Fruit fly (Drosophila melanogaster) whole organism, embryonic: ENCODE results near the gene Send2.

Experiments
- BtbVII ChIP-seq: fragments of 200-800 bp; sonication (Bioruptor generic); optimal IDR thresholded peaks from 3 replicates; lab custom pipeline; 2017; ENCODE audit warnings: missing biosample characterization, mild to moderate bottlenecking, missing genetic modification characterization
- CG10321 ChIP-seq: fragments of 200-800 bp; sonication (Bioruptor generic); IDR thresholded peaks from 2 replicates; pipeline ENCODE4 v1.3.6; 2022; ENCODE audit warnings: missing biosample characterization, missing genetic modification characterization
- CG12104 ChIP-seq: fragments of 200-800 bp; sonication (Bioruptor generic); optimal IDR thresholded peaks from 3 replicates; lab custom pipeline; 2016; ENCODE audit warnings: missing biosample characterization, missing genetic modification characterization
- CG12219 ChIP-seq: fragments of 200-800 bp; sonication (Bioruptor generic); optimal IDR thresholded peaks from 3 replicates; lab custom pipeline; 2018; ENCODE audit warnings: missing biosample characterization, mild to moderate bottlenecking, missing genetic modification characterization
- CG14860 ChIP-seq: fragments of 200-800 bp; sonication (Bioruptor generic); IDR thresholded peaks from 3 replicates; pipeline ENCODE4 v1.3.6; 2022; ENCODE audit warnings: missing biosample characterization, missing genetic modification characterization; ENCODE audit not compliant: partially characterized antibody
- CG15514 ChIP-seq: fragments of 200-800 bp; sonication (Bioruptor generic); optimal IDR thresholded peaks from 3 replicates; lab custom pipeline; 2017; ENCODE audit warnings: missing biosample characterization, missing genetic modification characterization, mild to moderate bottlenecking, moderate library complexity, missing genetic modification reagents
- CG16779 ChIP-seq: fragments of 200-800 bp; sonication (Bioruptor generic); IDR thresholded peaks from 2 replicates; pipeline ENCODE4 v1.3.6; 2022; ENCODE audit warnings: missing biosample characterization, missing genetic modification characterization
- CG17186 ChIP-seq: fragments of 200-800 bp; sonication (Bioruptor generic); optimal IDR thresholded peaks from 3 replicates; lab custom pipeline; 2017; ENCODE audit warnings: missing biosample characterization, missing genetic modification reagents, missing genetic modification characterization
- CG17912 ChIP-seq: fragments of 200-800 bp; sonication (Bioruptor generic); optimal IDR thresholded peaks from 2 replicates; lab custom pipeline; 2018; ENCODE audit warnings: missing biosample characterization, mild to moderate bottlenecking, missing genetic modification characterization
- CG1792 ChIP-seq: fragments of 200-800 bp; sonication (Bioruptor generic); optimal IDR thresholded peaks from 2 replicates; lab custom pipeline; 2016; ENCODE audit warnings: missing biosample characterization, missing genetic modification characterization
- CG18011 ChIP-seq: fragments of 200-800 bp; sonication (Bioruptor generic); optimal IDR thresholded peaks from 2 replicates; lab custom pipeline; 2017; ENCODE audit warnings: missing biosample characterization, missing genetic modification characterization, mild to moderate bottlenecking, moderate library complexity, missing genotype
- CG18599 ChIP-seq: fragments of 200-800 bp; sonication (Bioruptor generic); optimal IDR thresholded peaks from 3 replicates; lab custom pipeline; 2017; ENCODE audit warnings: missing biosample characterization, missing genetic modification characterization, mild to moderate bottlenecking, moderate library complexity, missing genetic modification reagents
- CG2678 ChIP-seq: fragments of 200-800 bp; sonication (Bioruptor generic); optimal IDR thresholded peaks from 3 replicates; lab custom pipeline; 2019; ENCODE audit warnings: missing biosample characterization, mild to moderate bottlenecking, missing genetic modification characterization, moderate library complexity
- CG4404 ChIP-seq: fragments of 200-800 bp; sonication (Bioruptor generic); IDR thresholded peaks from 2 replicates; pipeline ENCODE4 v1.3.6; 2022; ENCODE audit warnings: missing biosample characterization, missing genetic modification characterization
- CG4617 ChIP-seq: fragments of 200-800 bp; sonication (Bioruptor generic); optimal IDR thresholded peaks from 3 replicates; lab custom pipeline; 2016; ENCODE audit warnings: missing biosample characterization, missing genetic modification characterization, borderline replicate concordance
- CG5180 ChIP-seq: fragments of 200-800 bp; sonication (Bioruptor generic); optimal IDR thresholded peaks from 3 replicates; lab custom pipeline; 2017; ENCODE audit warnings: missing biosample characterization, missing genetic modification characterization, mild to moderate bottlenecking, moderate library complexity, missing genetic modification reagents
- CG6791 ChIP-seq: fragments of 200-800 bp; sonication (Bioruptor generic); IDR thresholded peaks from 3 replicates; pipeline ENCODE4 v1.3.6; 2022; ENCODE audit warnings: missing biosample characterization, missing genetic modification characterization; ENCODE audit not compliant: partially characterized antibody
- CG8089 ChIP-seq: fragments of 200-800 bp; sonication (Bioruptor generic); optimal IDR thresholded peaks from 3 replicates; lab custom pipeline; 2016; ENCODE audit warnings: missing biosample characterization, missing genetic modification characterization
- CG9727 ChIP-seq: fragments of 200-800 bp; sonication (Bioruptor generic); optimal IDR thresholded peaks from 3 replicates; lab custom pipeline; 2017; ENCODE audit warnings: missing biosample characterization, mild to moderate bottlenecking, missing genetic modification characterization
- CG9797 ChIP-seq: fragments of 200-800 bp; sonication (Bioruptor generic); optimal IDR thresholded peaks from 3 replicates; lab custom pipeline; 2018; ENCODE audit warnings: missing biosample characterization, mild to moderate bottlenecking, missing genetic modification characterization
- D ChIP-seq, 2 experiments: fragments of 200-800 bp in 1 of 2; fragments of >200 bp in 1 of 2; sonication (Bioruptor generic) in 1 of 2; optimal IDR thresholded peaks; 2 replicates in 1 of 2; 3 replicates in 1 of 2; lab custom pipeline; 2017; ENCODE audit warnings: mild to moderate bottlenecking in 1 of 2, missing biosample characterization in 1 of 2, missing genetic modification characterization in 1 of 2, missing genetic modification reagents in 1 of 2
- Dp ChIP-seq: fragments of 200-800 bp; sonication (Bioruptor generic); optimal IDR thresholded peaks from 2 replicates; lab custom pipeline; 2018; ENCODE audit warnings: missing biosample characterization, mild to moderate bottlenecking, missing genetic modification characterization, moderate library complexity
- Fer3 ChIP-seq: fragments of 200-800 bp; sonication (Bioruptor generic); optimal IDR thresholded peaks from 2 replicates; lab custom pipeline; 2018; ENCODE audit warnings: missing biosample characterization, mild to moderate bottlenecking, missing genetic modification characterization, moderate library complexity
- Hr51 ChIP-seq, 2 experiments: fragments of 200-800 bp; sonication (Bioruptor generic); optimal IDR thresholded peaks; 2 replicates in 1 of 2; 3 replicates in 1 of 2; lab custom pipeline; 2016 to 2018; ENCODE audit warnings: missing biosample characterization in 2 of 2, missing genetic modification characterization in 2 of 2, mild to moderate bottlenecking in 1 of 2, moderate library complexity in 1 of 2
- Mrtf ChIP-seq: fragments of 200-800 bp; sonication (Bioruptor generic); IDR thresholded peaks from 3 replicates; pipeline ENCODE4 v1.3.6; 2022; ENCODE audit warnings: missing biosample characterization, missing genetic modification characterization
- NFAT ChIP-seq: fragments of 200-800 bp; sonication (Bioruptor generic); IDR thresholded peaks from 2 replicates; pipeline ENCODE4 v1.3.6; 2022; ENCODE audit warnings: missing biosample characterization, missing genetic modification characterization
- Optix ChIP-seq: fragments of 200-800 bp; sonication (Bioruptor generic); IDR thresholded peaks from 3 replicates; pipeline ENCODE4 v1.3.6; 2022; ENCODE audit warnings: missing biosample characterization, missing genetic modification characterization
- PHDP ChIP-seq: fragments of 200-800 bp; sonication (Bioruptor generic); optimal IDR thresholded peaks from 3 replicates; lab custom pipeline; 2018; ENCODE audit warnings: missing biosample characterization, mild to moderate bottlenecking, missing genetic modification characterization, moderate library complexity
- cg ChIP-seq: fragments of 200-800 bp; sonication (Bioruptor generic); optimal IDR thresholded peaks from 3 replicates; lab custom pipeline; 2019; ENCODE audit warnings: missing biosample characterization, mild to moderate bottlenecking, missing genetic modification characterization, moderate library complexity
- chn ChIP-seq: fragments of 200-800 bp; sonication (Bioruptor generic); optimal IDR thresholded peaks from 2 replicates; lab custom pipeline; 2016; ENCODE audit warnings: missing biosample characterization, missing genetic modification characterization
- dimm ChIP-seq: fragments of 200-800 bp; sonication (Bioruptor generic); IDR thresholded peaks from 2 replicates; pipeline ENCODE4 v1.3.6; 2022; ENCODE audit warnings: missing biosample characterization, missing genetic modification characterization
- dysf ChIP-seq: fragments of 200-800 bp; sonication (Bioruptor generic); IDR thresholded peaks from 3 replicates; pipeline ENCODE4 v1.3.6; 2022; ENCODE audit warnings: missing biosample characterization, missing genetic modification characterization
- eve ChIP-seq, 2 experiments: fragments of >200 bp; optimal IDR thresholded peaks; 2 replicates each; lab custom pipeline; 2017; ENCODE audit warnings: missing biosample characterization in 2 of 2, missing genetic modification characterization in 2 of 2
- fd102C ChIP-seq: fragments of 200-800 bp; sonication (Bioruptor generic); optimal IDR thresholded peaks from 2 replicates; lab custom pipeline; 2018; ENCODE audit warnings: missing biosample characterization, mild to moderate bottlenecking, missing genetic modification characterization, moderate library complexity
- gfzf ChIP-seq: fragments of 200-800 bp; sonication (Bioruptor generic); optimal IDR thresholded peaks from 2 replicates; lab custom pipeline; 2016; ENCODE audit warnings: missing biosample characterization, mild to moderate bottlenecking, missing genetic modification characterization, moderate library complexity
- hbn ChIP-seq: fragments of 200-800 bp; sonication (Bioruptor generic); IDR thresholded peaks from 2 replicates; pipeline ENCODE4 v1.3.6; 2022; ENCODE audit warnings: missing biosample characterization, missing genetic modification characterization; ENCODE audit not compliant: partially characterized antibody
- lab ChIP-seq: fragments of 200-800 bp; sonication (Bioruptor generic); optimal IDR thresholded peaks from 3 replicates; lab custom pipeline; 2017; ENCODE audit warnings: missing biosample characterization, missing genetic modification characterization, mild to moderate bottlenecking, moderate library complexity, missing genetic modification reagents
- org-1 ChIP-seq: fragments of 200-800 bp; sonication (Bioruptor generic); optimal IDR thresholded peaks from 2 replicates; lab custom pipeline; 2017; ENCODE audit warnings: missing biosample characterization, missing genetic modification characterization
- pb ChIP-seq: fragments of 200-800 bp; sonication (Bioruptor generic); optimal IDR thresholded peaks from 3 replicates; lab custom pipeline; 2016; ENCODE audit warnings: missing biosample characterization, missing genetic modification characterization
- pfk ChIP-seq: fragments of 200-800 bp; sonication (Bioruptor generic); optimal IDR thresholded peaks from 2 replicates; lab custom pipeline; 2018; ENCODE audit warnings: missing biosample characterization, mild to moderate bottlenecking, missing genetic modification characterization, moderate library complexity
- sens-2 ChIP-seq: fragments of 200-800 bp; sonication (Bioruptor generic); IDR thresholded peaks from 2 replicates; pipeline ENCODE4 v1.3.6; 2022; ENCODE audit warnings: missing biosample characterization, missing genetic modification characterization
- seq ChIP-seq: fragments of 200-800 bp; sonication (Bioruptor generic); IDR thresholded peaks from 2 replicates; pipeline ENCODE4 v1.3.6; 2022; ENCODE audit warnings: missing biosample characterization, missing genetic modification characterization
- shn ChIP-seq: fragments of 200-800 bp; sonication (Bioruptor generic); optimal IDR thresholded peaks from 3 replicates; lab custom pipeline; 2016; ENCODE audit warnings: missing biosample characterization, missing genetic modification characterization
- slou ChIP-seq: fragments of 200-800 bp; sonication (Bioruptor generic); optimal IDR thresholded peaks from 3 replicates; lab custom pipeline; 2016; ENCODE audit warnings: missing biosample characterization, missing genetic modification characterization
- slp2 ChIP-seq: fragments of 200-800 bp; sonication (Bioruptor generic); optimal IDR thresholded peaks from 2 replicates; lab custom pipeline; 2016; ENCODE audit warnings: missing biosample characterization, missing genetic modification characterization
- sr ChIP-seq: fragments of 200-800 bp; sonication (Bioruptor generic); IDR thresholded peaks from 3 replicates; pipeline ENCODE4 v1.3.6; 2022; ENCODE audit warnings: missing biosample characterization, missing genetic modification characterization
- sug ChIP-seq: fragments of 200-800 bp; optimal IDR thresholded peaks from 2 replicates; lab custom pipeline; 2019; ENCODE audit warnings: missing biosample characterization, mild to moderate bottlenecking, missing genetic modification characterization, moderate library complexity
- tna ChIP-seq: fragments of 200-800 bp; sonication (Bioruptor generic); IDR thresholded peaks from 2 replicates; pipeline ENCODE4 v1.3.6; 2022; ENCODE audit warnings: missing biosample characterization, missing genetic modification characterization; ENCODE audit not compliant: partially characterized antibody
- zfh1 ChIP-seq: fragments of 200-800 bp; sonication (Bioruptor generic); IDR thresholded peaks from 3 replicates; pipeline ENCODE4 v1.3.6; 2022; ENCODE audit warnings: missing biosample characterization, missing genetic modification characterization

Send2 gene

DNA sequence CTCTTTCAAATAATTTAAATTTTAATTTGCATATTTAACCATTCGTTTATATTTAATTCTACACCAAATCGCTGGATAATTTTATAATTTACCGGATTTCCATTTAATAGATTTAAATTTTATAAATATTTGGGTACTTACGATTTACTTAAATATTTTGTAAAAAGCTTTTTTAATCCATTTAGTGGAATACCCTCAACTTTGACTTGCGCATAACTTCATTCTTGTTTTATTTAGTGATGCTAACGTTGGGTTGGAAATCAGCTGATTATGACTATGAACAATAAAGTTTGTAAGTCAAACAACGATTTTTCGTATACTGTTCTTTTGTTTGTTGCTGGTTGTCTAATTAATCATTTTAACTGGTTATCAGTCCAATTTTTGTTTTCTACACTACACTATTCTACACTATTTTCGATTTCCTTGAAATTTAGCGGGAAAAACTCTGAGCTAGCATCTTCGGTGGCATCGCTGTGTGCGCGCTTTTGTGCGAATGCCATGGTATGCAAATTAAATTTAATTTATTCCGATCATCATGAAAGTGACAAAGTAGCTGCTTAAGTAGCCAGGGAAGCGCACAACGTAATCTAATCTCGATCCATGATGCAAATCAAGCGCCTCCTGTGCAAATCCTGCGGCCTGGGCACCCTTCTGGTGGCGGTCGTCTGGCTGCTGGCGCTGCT is 12.4 kb upstream of the Send2 start, which contains the start of gene Pgant35A (continued):
- TF ChIP-seq Optix (GFP tag; lab: Robert Waterston, UW) (no peak), eve (GFP tag; optimal IDR thresholded peaks at IDR 0.05; lab: Kevin White, UChicago) (no peak), CG17186 (GFP tag; lab: Kevin White, UChicago) (peak; percentile 49), CG2678 (peak; percentile 61), CG18599 (peak; percentile 9), slp2 (GFP tag; lab: Kevin White, UChicago) (no peak), CG12219 (GFP tag; lab: Kevin White, UChicago) (no peak), BtbVII (GFP tag; lab: Kevin White, UChicago) (no peak), chn (no peak), CG4617 (peak; percentile 69), CG16779 (GFP tag; lab: Robert Waterston, UW) (no peak), lab (GFP tag; lab: Kevin White, UChicago) (no peak), dimm (GFP tag; lab: Robert Waterston, UW) (no peak), CG6791 (GFP tag; lab: Robert Waterston, UW) (no peak), pfk (GFP tag; lab: Kevin White, UChicago) (no peak), seq (GFP tag; lab: Robert Waterston, UW) (no peak), Hr51 (GFP tag; optimal IDR thresholded peaks at IDR 0.05; lab: Kevin White, UChicago) (peak in 1 of 2 experiments; percentile 64), Mrtf (GFP tag; lab: Robert Waterston, UW) (no peak), hbn (no peak), shn (GFP tag; lab: Kevin White, UChicago) (peak; percentile 25), dysf (peak; percentile 14; the same call in 1 of the 3 replicates), CG17912 (GFP tag; lab: Kevin White, UChicago) (no peak), CG8089 (GFP tag; lab: Kevin White, UChicago) (no peak), gfzf (GFP tag; lab: Kevin White, UChicago) (peak; percentile 21), sens-2 (GFP tag; lab: Robert Waterston, UW) (no peak), CG15514 (GFP tag; lab: Kevin White, UChicago) (peak; percentile 23), CG10321 (no peak), zfh1 (no peak), CG14860 (no peak), sug (tag; lab: Kevin White, UChicago) (peak; percentile 45), NFAT (no peak), cg (no peak), CG12104 (GFP tag; lab: Kevin White, UChicago) (no peak), PHDP (tag; lab: Kevin White, UChicago) (peak; percentile 70), pb (no peak), Dp (GFP tag; lab: Kevin White, UChicago) (peak; percentile 4), D (optimal IDR thresholded peaks at IDR 0.05; lab: Kevin White, UChicago) (no peak), D (GFP tag; optimal IDR thresholded peaks at IDR 0.05; lab: Kevin White, UChicago) (no peak), CG9727 (peak; percentile 20), CG9797 (GFP tag; lab: Kevin White, UChicago) (no peak), slou (GFP tag; lab: Kevin White, UChicago) (no peak), CG18011 (peak; percentile 23), Fer3 (tag; lab: Kevin White, UChicago) (peak; percentile 5), org-1 (no peak), CG4404 (GFP tag; lab: Robert Waterston, UW) (no peak), tna (GFP tag; lab: Robert Waterston, UW) (no peak), fd102C (no peak), CG1792 (no peak), sr (GFP tag; lab: Robert Waterston, UW) (no peak), CG5180 (GFP tag; lab: Kevin White, UChicago) (no peak)
